Fruit fly (Drosophila melanogaster): ENCODE results near the gene DNAlig4.

- no peak for TF ChIP-seq dl (GFP tag; optimal IDR thresholded peaks at IDR 0.05; ENCODE audit: insufficient read depth in 1 of 2, partially characterized antibody in 2 of 2)
- TF ChIP-seq foxo (GFP tag; optimal IDR thresholded peaks at IDR 0.05), result no peak
- no peak for TF ChIP-seq psq (GFP tag; optimal IDR thresholded peaks at IDR 0.05)
- no peak for TF ChIP-seq Hr83 (GFP tag; optimal IDR thresholded peaks at IDR 0.05; ENCODE audit: poor library complexity, severe bottlenecking)
- TF ChIP-seq GATAd (GFP tag; optimal IDR thresholded peaks at IDR 0.05), result no peak
- no peak for TF ChIP-seq HLH106 (tag; optimal IDR thresholded peaks at IDR 0.05)
- TF ChIP-seq Vsx2 (GFP tag; optimal IDR thresholded peaks at IDR 0.05; ENCODE audit: partially characterized antibody), result no peak
- no peak for TF ChIP-seq usp (GFP tag; optimal IDR thresholded peaks at IDR 0.05)
- TF ChIP-seq sv (GFP tag; optimal IDR thresholded peaks at IDR 0.05), result no peak
- TF ChIP-seq sage (GFP tag; optimal IDR thresholded peaks at IDR 0.05), result no peak
Observed at dm6 chrX:13635000-13635368, 32.6 kb downstream of the DNAlig4 start.
